Fruit fly (Drosophila melanogaster) whole organism, embryonic: ENCODE results near the gene Tsp74F.

Source experiments
- ATbp ChIP-seq: fragments of 200-800 bp; sonication (Bioruptor generic); optimal IDR thresholded peaks from 2 replicates; lab custom pipeline; 2017; ENCODE audit warnings: missing biosample characterization, mild to moderate bottlenecking, missing genetic modification characterization, missing genetic modification reagents
- Ada2b ChIP-seq: fragments of 200-800 bp; sonication (Bioruptor generic); IDR thresholded peaks from 2 replicates; pipeline ENCODE4 v1.3.6; 2022; ENCODE audit warnings: missing biosample characterization, missing genetic modification characterization
- Bgb ChIP-seq: fragments of 200-800 bp; sonication (Bioruptor generic); IDR thresholded peaks from 2 replicates; pipeline ENCODE4 v1.3.6; 2022; ENCODE audit warnings: missing biosample characterization, missing genetic modification characterization; ENCODE audit not compliant: partially characterized antibody
- C15 ChIP-seq: fragments of 200-800 bp; sonication (Bioruptor generic); IDR thresholded peaks from 3 replicates; pipeline ENCODE4 v1.3.6; 2022; ENCODE audit warnings: missing biosample characterization, missing genetic modification characterization
- CG10147 ChIP-seq: fragments of 200-800 bp; sonication (Bioruptor generic); optimal IDR thresholded peaks from 2 replicates; lab custom pipeline; 2019; ENCODE audit warnings: missing biosample characterization, mild to moderate bottlenecking, missing genetic modification characterization, moderate library complexity
- CG10543 ChIP-seq: fragments of 200-800 bp; sonication (Bioruptor generic); optimal IDR thresholded peaks from 3 replicates; lab custom pipeline; 2017; ENCODE audit warnings: missing biosample characterization, mild to moderate bottlenecking, missing genetic modification characterization, moderate library complexity
- CG13624 ChIP-seq: fragments of 200-800 bp; sonication (Bioruptor generic); optimal IDR thresholded peaks from 2 replicates; lab custom pipeline; 2016; ENCODE audit warnings: missing biosample characterization, missing genetic modification characterization
- CG13894 ChIP-seq: fragments of 200-800 bp; sonication (Bioruptor generic); optimal IDR thresholded peaks from 3 replicates; lab custom pipeline; 2018; ENCODE audit warnings: missing biosample characterization, mild to moderate bottlenecking, missing genetic modification characterization, moderate library complexity
- CG17612 ChIP-seq: fragments of 200-800 bp; sonication (Bioruptor generic); IDR thresholded peaks from 2 replicates; pipeline ENCODE4 v1.3.6; 2022; ENCODE audit warnings: missing biosample characterization, missing genetic modification characterization
- CG1832 ChIP-seq: fragments of 200-800 bp; sonication (Bioruptor generic); optimal IDR thresholded peaks from 2 replicates; lab custom pipeline; 2017; ENCODE audit warnings: missing biosample characterization, mild to moderate bottlenecking, missing genetic modification characterization, inconsistent platforms
- CG18764 ChIP-seq: fragments of 200-800 bp; sonication (Bioruptor generic); optimal IDR thresholded peaks from 3 replicates; lab custom pipeline; 2016; ENCODE audit warnings: missing biosample characterization, missing genetic modification characterization
- CG2199 ChIP-seq: fragments of 200-800 bp; sonication (Bioruptor generic); IDR thresholded peaks from 3 replicates; pipeline ENCODE4 v1.3.6; 2022; ENCODE audit warnings: missing biosample characterization, missing genetic modification characterization
- CG30020 ChIP-seq: fragments of 200-800 bp; optimal IDR thresholded peaks from 2 replicates; lab custom pipeline; 2019; ENCODE audit warnings: missing biosample characterization, mild to moderate bottlenecking, missing genetic modification characterization, moderate library complexity
- CG31365 ChIP-seq: fragments of 200-800 bp; sonication (Bioruptor generic); optimal IDR thresholded peaks from 2 replicates; lab custom pipeline; 2018; ENCODE audit warnings: missing biosample characterization, mild to moderate bottlenecking, missing genetic modification characterization
- CG34376 ChIP-seq: fragments of 200-800 bp; sonication (Bioruptor generic); optimal IDR thresholded peaks from 2 replicates; lab custom pipeline; 2018; ENCODE audit warnings: missing biosample characterization, mild to moderate bottlenecking, missing genetic modification characterization
- CG3838 ChIP-seq: fragments of 200-800 bp; sonication (Bioruptor generic); optimal IDR thresholded peaks from 3 replicates; lab custom pipeline; 2016; ENCODE audit warnings: missing biosample characterization, missing genetic modification characterization
- CG6175 ChIP-seq: fragments of 200-800 bp; sonication (Bioruptor generic); IDR thresholded peaks from 3 replicates; pipeline ENCODE4 v1.3.6; 2022; ENCODE audit warnings: missing biosample characterization, missing genetic modification characterization
- CG7839 ChIP-seq: fragments of 200-800 bp; sonication (Bioruptor generic); optimal IDR thresholded peaks from 3 replicates; lab custom pipeline; 2018; ENCODE audit warnings: missing biosample characterization, mild to moderate bottlenecking, missing genetic modification characterization, moderate library complexity
- CG8290 ChIP-seq, 3 experiments: fragments of 200-800 bp; sonication (Bioruptor generic); optimal IDR thresholded peaks; 2 replicates each; lab custom pipeline; 2016 to 2019; ENCODE audit warnings: missing biosample characterization in 3 of 3, missing genetic modification characterization in 3 of 3, mild to moderate bottlenecking in 2 of 3, moderate library complexity in 1 of 3
- CG9932 ChIP-seq: fragments of 200-800 bp; sonication (Bioruptor generic); IDR thresholded peaks from 2 replicates; pipeline ENCODE4 v1.3.6; 2022; ENCODE audit warnings: missing biosample characterization, missing genetic modification characterization
- D19A ChIP-seq: fragments of 200-800 bp; optimal IDR thresholded peaks from 3 replicates; lab custom pipeline; 2019; ENCODE audit warnings: missing biosample characterization, mild to moderate bottlenecking, missing genetic modification characterization, moderate library complexity
- D19B ChIP-seq: fragments of 200-800 bp; sonication (Bioruptor generic); optimal IDR thresholded peaks from 2 replicates; lab custom pipeline; 2017; ENCODE audit warnings: missing biosample characterization, mild to moderate bottlenecking, missing genetic modification characterization
- E2f2 ChIP-seq: fragments of 200-800 bp; sonication (Bioruptor generic); IDR thresholded peaks from 2 replicates; pipeline ENCODE4 v1.3.6; 2022; ENCODE audit warnings: missing biosample characterization, missing genetic modification characterization
- Ets65A ChIP-seq: fragments of 200-800 bp; sonication (Bioruptor generic); peaks from one replicate; lab custom pipeline; 2016; ENCODE audit warnings: missing biosample characterization, missing genetic modification characterization
- HLH54F ChIP-seq: fragments of 200-800 bp; sonication (Bioruptor generic); optimal IDR thresholded peaks from 3 replicates; lab custom pipeline; 2016; ENCODE audit warnings: missing biosample characterization, missing genetic modification characterization
- Lhr ChIP-seq: fragments of 200-800 bp; sonication (Bioruptor generic); optimal IDR thresholded peaks from 3 replicates; lab custom pipeline; 2017; ENCODE audit warnings: mild to moderate bottlenecking, missing biosample characterization, missing genetic modification reagents, missing genetic modification characterization
- Myb ChIP-seq: fragments of 200-800 bp; sonication (Bioruptor generic); optimal IDR thresholded peaks from 2 replicates; lab custom pipeline; 2016; ENCODE audit warnings: missing biosample characterization, missing genetic modification characterization
- Nf-YC ChIP-seq: fragments of 200-800 bp; optimal IDR thresholded peaks from 3 replicates; lab custom pipeline; 2019; ENCODE audit warnings: missing biosample characterization, mild to moderate bottlenecking, missing genetic modification characterization, moderate library complexity
- TFAM ChIP-seq: fragments of 200-800 bp; sonication (Bioruptor generic); optimal IDR thresholded peaks from 2 replicates; lab custom pipeline; 2017; ENCODE audit warnings: missing biosample characterization, missing genetic modification characterization, inconsistent platforms
- abd-A ChIP-seq: fragments of 200-800 bp; sonication (Bioruptor generic); optimal IDR thresholded peaks from 3 replicates; lab custom pipeline; 2019; ENCODE audit warnings: missing biosample characterization, mild to moderate bottlenecking, missing genetic modification characterization, moderate library complexity
- cg ChIP-seq: fragments of 200-800 bp; sonication (Bioruptor generic); optimal IDR thresholded peaks from 3 replicates; lab custom pipeline; 2019; ENCODE audit warnings: missing biosample characterization, mild to moderate bottlenecking, missing genetic modification characterization, moderate library complexity
- cwo ChIP-seq: fragments of 200-800 bp; sonication (Bioruptor generic); optimal IDR thresholded peaks from 3 replicates; lab custom pipeline; 2017; ENCODE audit warnings: missing biosample characterization, missing genetic modification characterization, mild to moderate bottlenecking, moderate library complexity, missing genetic modification reagents
- disco-r ChIP-seq: fragments of 200-800 bp; sonication (Bioruptor generic); optimal IDR thresholded peaks from 2 replicates; lab custom pipeline; 2016; ENCODE audit warnings: missing biosample characterization, missing genetic modification characterization
- ftz-f1 ChIP-seq: fragments of 200-800 bp; sonication (Bioruptor generic); optimal IDR thresholded peaks from 2 replicates; lab custom pipeline; 2016; ENCODE audit warnings: missing biosample characterization, missing genetic modification characterization
- gro ChIP-seq: fragments of 200-800 bp; sonication (Bioruptor generic); optimal IDR thresholded peaks from 2 replicates; lab custom pipeline; 2016; ENCODE audit warnings: missing biosample characterization, missing genetic modification characterization
- nerfin-2 ChIP-seq: fragments of 200-800 bp; sonication (Bioruptor generic); IDR thresholded peaks from 2 replicates; pipeline ENCODE4 v1.3.6; 2022; ENCODE audit warnings: missing biosample characterization, missing genetic modification characterization; ENCODE audit not compliant: partially characterized antibody
- nom ChIP-seq: fragments of 200-800 bp; sonication (Bioruptor generic); optimal IDR thresholded peaks from 2 replicates; lab custom pipeline; 2017; ENCODE audit warnings: missing biosample characterization, missing genetic modification characterization, mild to moderate bottlenecking, moderate library complexity, missing genetic modification reagents
- ssp ChIP-seq: fragments of 200-800 bp; sonication (Bioruptor generic); IDR thresholded peaks from 2 replicates; pipeline ENCODE4 v1.3.6; 2022; ENCODE audit warnings: missing biosample characterization, missing genetic modification characterization
- trh ChIP-seq: fragments of 200-800 bp; sonication (Bioruptor generic); optimal IDR thresholded peaks from 2 replicates; lab custom pipeline; 2016; ENCODE audit warnings: missing biosample characterization, missing genetic modification characterization
- vnd ChIP-seq: fragments of 200-800 bp; sonication (Bioruptor generic); IDR thresholded peaks from 3 replicates; pipeline ENCODE4 v1.3.6; 2022; ENCODE audit warnings: missing biosample characterization, missing genetic modification characterization; ENCODE audit not compliant: partially characterized antibody

Tsp74F gene

dm6 chr3L:17922182-17923102 is 26.8 kb upstream of the Tsp74F start (continued):
- TF ChIP-seq nom (GFP tag; lab: Kevin White, UChicago) (peak; percentile 24), CG10543 (peak; percentile 42), Myb (no peak), gro (GFP tag; lab: Kevin White, UChicago) (peak; percentile 18), C15 (no peak), CG1832 (GFP tag; lab: Kevin White, UChicago) (peak; percentile 54), cwo (peak; percentile 69), ssp (GFP tag; lab: Robert Waterston, UW) (no peak), CG2199 (GFP tag; lab: Robert Waterston, UW) (0 out of 3 replicates have a peak, but pooled peaks have one; percentile 53), CG34376 (GFP tag; lab: Kevin White, UChicago) (peak; percentile 20), CG10147 (GFP tag; lab: Kevin White, UChicago) (peak; percentile 13), abd-A (tag; lab: Kevin White, UChicago) (peak; percentile 92), ATbp (GFP tag; lab: Kevin White, UChicago) (peak; percentile 8), Nf-YC (tag; lab: Kevin White, UChicago) (peak; percentile 7), E2f2 (GFP tag; lab: Robert Waterston, UW) (no peak), cg (peak; percentile 51), CG6175 (GFP tag; lab: Robert Waterston, UW) (0 out of 3 replicates have a peak, but pooled peaks have one; percentile 22)
- TF ChIP-seq, all 482 proteins: peak for 34

dm6 chr3L:17921462-17921861 is 25.8 kb upstream of the Tsp74F start:
- TF ChIP-seq CG30020 (no peak), ftz-f1 (peak; percentile 62)

dm6 chr3L:17917687-17918434 is 22.2 kb upstream of the Tsp74F start:
- TF ChIP-seq D19A (tag; lab: Kevin White, UChicago) (no peak), trh (GFP tag; lab: Kevin White, UChicago) (no peak), Ets65A (GFP tag; lab: Kevin White, UChicago) (peak; percentile 56), nom (GFP tag; lab: Kevin White, UChicago) (peak; percentile 15)

dm6 chr3L:17915792-17916540 is 20.3 kb upstream of the Tsp74F start:
- TF ChIP-seq HLH54F (GFP tag; lab: Kevin White, UChicago) (no peak), CG13894 (tag; lab: Kevin White, UChicago) (peak; percentile 3), ftz-f1 (peak; percentile 86), Lhr (GFP tag; lab: Kevin White, UChicago) (no peak), CG31365 (tag; lab: Kevin White, UChicago) (no peak), CG7839 (tag; lab: Kevin White, UChicago) (no peak), D19B (GFP tag; lab: Kevin White, UChicago) (peak; percentile 55), CG18764 (GFP tag; lab: Kevin White, UChicago) (no peak), CG8290 (GFP tag; optimal IDR thresholded peaks at IDR 0.05; lab: Kevin White, UChicago) (no peak), CG8290 (tag; optimal IDR thresholded peaks at IDR 0.05; lab: Kevin White, UChicago) (peak in 1 of 2 experiments; percentile 47), Bgb (GFP tag; lab: Robert Waterston, UW) (peak; percentile 41; the same call in 1 of the 2 replicates), nerfin-2 (GFP tag; lab: Robert Waterston, UW) (peak; percentile 17; the same call in 1 of the 2 replicates), CG3838 (GFP tag; lab: Kevin White, UChicago) (no peak), CG13624 (GFP tag; lab: Kevin White, UChicago) (peak; percentile 26), CG17612 (GFP tag; lab: Robert Waterston, UW) (no peak), Ada2b (no peak), disco-r (GFP tag; lab: Kevin White, UChicago) (no peak), cwo (peak; percentile 24), CG9932 (GFP tag; lab: Robert Waterston, UW) (no peak), vnd (GFP tag; lab: Robert Waterston, UW) (peak; percentile 57; the same call in 2 of the 3 replicates), TFAM (GFP tag; lab: Kevin White, UChicago) (no peak)
